Fruit fly (Drosophila melanogaster): ENCODE measurements around the gene CG34452.
A peak's percentile ranks its signal among the peaks of the same experiment; 100 is the strongest.

The CG34452 gene

dm6 chr3L:15692794-15693532 is 5.3 kb upstream of the CG34452 start (continued):
- TF ChIP-seq lmd (GFP tag; IDR thresholded peaks at IDR 0.05) (no peak; the same call in 1 of the 2 replicates), CG13123 (GFP tag; optimal IDR thresholded peaks at IDR 0.05) (no peak), Med (GFP tag) (peak; percentile 42), CG31365 (tag; optimal IDR thresholded peaks at IDR 0.05) (no peak), Ets97D (GFP tag; optimal IDR thresholded peaks at IDR 0.05) (no peak), CG17829 (tag; optimal IDR thresholded peaks at IDR 0.05) (peak; percentile 36), dmrt11E (tag; optimal IDR thresholded peaks at IDR 0.05) (peak; percentile 80), CG17361 (GFP tag; IDR thresholded peaks at IDR 0.05) (peak; percentile 82), D19B (GFP tag; optimal IDR thresholded peaks at IDR 0.05) (no peak), CG7556 (GFP tag; optimal IDR thresholded peaks at IDR 0.05) (peak; percentile 38), Atf-2 (GFP tag; optimal IDR thresholded peaks at IDR 0.05) (no peak), repo (GFP tag; optimal IDR thresholded peaks at IDR 0.05) (no peak), CG3163 (GFP tag; optimal IDR thresholded peaks at IDR 0.05) (no peak), Adf1 (GFP tag; IDR thresholded peaks at IDR 0.05) (no peak), salm (tag; optimal IDR thresholded peaks at IDR 0.05) (no peak), sc (optimal IDR thresholded peaks at IDR 0.05) (no peak), sc (GFP tag; optimal IDR thresholded peaks at IDR 0.05) (peak; percentile 57), CG10543 (GFP tag; optimal IDR thresholded peaks at IDR 0.05) (no peak), CG15011 (GFP tag; optimal IDR thresholded peaks at IDR 0.05) (no peak), CG4282 (GFP tag; optimal IDR thresholded peaks at IDR 0.05) (no peak), Hr39 (optimal IDR thresholded peaks at IDR 0.05) (no peak), CG31388 (GFP tag; optimal IDR thresholded peaks at IDR 0.05) (no peak), Six4 (GFP tag; optimal IDR thresholded peaks at IDR 0.05) (peak; percentile 3), HmgZ (tag; optimal IDR thresholded peaks at IDR 0.05) (no peak), CG10431 (GFP tag; optimal IDR thresholded peaks at IDR 0.05) (no peak), NFAT (GFP tag; IDR thresholded peaks at IDR 0.05) (no peak), lola (GFP tag; optimal IDR thresholded peaks at IDR 0.05) (peak in 1 of 3 experiments; percentile 79), tio (GFP tag; optimal IDR thresholded peaks at IDR 0.05) (peak; percentile 54), CG11560 (tag; IDR thresholded peaks at IDR 0.05) (no peak), CG3726 (GFP tag; IDR thresholded peaks at IDR 0.05) (no peak), pnt (GFP tag; optimal IDR thresholded peaks at IDR 0.05) (no peak), CG4328 (GFP tag; optimal IDR thresholded peaks at IDR 0.05) (no peak), prd (optimal IDR thresholded peaks at IDR 0.05) (no peak), prd (GFP tag; IDR thresholded peaks at IDR 0.05) (no peak; the same call in 2 of the 3 replicates), trh (GFP tag; optimal IDR thresholded peaks at IDR 0.05) (peak; percentile 21), CG14667 (GFP tag; IDR thresholded peaks at IDR 0.05) (no peak), CG4360 (GFP tag; IDR thresholded peaks at IDR 0.05) (no peak), CG2712 (tag; optimal IDR thresholded peaks at IDR 0.05) (peak; percentile 68), nerfin-1 (tag; optimal IDR thresholded peaks at IDR 0.05) (peak; percentile 2), dysf (GFP tag; IDR thresholded peaks at IDR 0.05) (0 out of 3 replicates have a peak, but pooled peaks have one; percentile 9), HLH3B (GFP tag; IDR thresholded peaks at IDR 0.05) (peak; percentile 1; the same call in 1 of the 2 replicates), CG5953 (GFP tag; IDR thresholded peaks at IDR 0.05) (no peak), CG18599 (GFP tag; optimal IDR thresholded peaks at IDR 0.05) (no peak), Hr78 (GFP tag; optimal IDR thresholded peaks at IDR 0.05) (no peak), CG11398 (GFP tag; optimal IDR thresholded peaks at IDR 0.05) (no peak), onecut (GFP tag; IDR thresholded peaks at IDR 0.05) (no peak), D19A (tag; optimal IDR thresholded peaks at IDR 0.05) (peak; percentile 47), CG31441 (GFP tag; IDR thresholded peaks at IDR 0.05) (peak; percentile 63), NC2β (GFP tag; optimal IDR thresholded peaks at IDR 0.05) (no peak), CG1233 (GFP tag; optimal IDR thresholded peaks at IDR 0.05) (no peak), CG32767 (GFP tag; IDR thresholded peaks at IDR 0.05) (no peak)
